Fruit fly (Drosophila melanogaster) whole organism: ENCODE data around the gene Cog7.
"Not testable (repeated sequence)": the region's sequence is repeated elsewhere in the genome, so short reads cannot be mapped to it uniquely, and the experiment has no call there.

Source experiments
- CG8478 ChIP-seq: fragments of >200 bp; optimal IDR thresholded peaks from 2 replicates; lab custom pipeline; 2018; ENCODE audit warnings: inconsistent platforms
- Dll ChIP-seq: fragments of >200 bp; optimal IDR thresholded peaks from 2 replicates; lab custom pipeline; 2017
- EcR ChIP-seq, 2 experiments: fragments of >200 bp; optimal IDR thresholded peaks; 2 replicates each; lab custom pipeline; 2017; ENCODE audit warnings: missing biosample characterization in 2 of 2, missing genetic modification characterization in 2 of 2, missing genetic modification reagents in 2 of 2
- pan ChIP-seq: fragments of >200 bp; optimal IDR thresholded peaks from 2 replicates; lab custom pipeline; 2017
- psq ChIP-seq: fragments of >200 bp; optimal IDR thresholded peaks from 2 replicates; lab custom pipeline; 2017
- usp ChIP-seq: fragments of >200 bp; optimal IDR thresholded peaks from 2 replicates; lab custom pipeline; 2017; ENCODE audit warnings: missing biosample characterization, missing genetic modification characterization, mixed read lengths

Cog7 gene

dm6 chr3R:29921916-29922315, 10.9 kb downstream of the Cog7 start, which contains the start of gene Jon99Ciii:
Jon99Ciii (plus strand) TSS chr3R:29922216.
- not testable (repeated sequence) for TF ChIP-seq pan (lab: Kevin White, UChicago); Dll (lab: Kevin White, UChicago); EcR (GFP tag; optimal IDR thresholded peaks at IDR 0.05; lab: Kevin White, UChicago)

DNA sequence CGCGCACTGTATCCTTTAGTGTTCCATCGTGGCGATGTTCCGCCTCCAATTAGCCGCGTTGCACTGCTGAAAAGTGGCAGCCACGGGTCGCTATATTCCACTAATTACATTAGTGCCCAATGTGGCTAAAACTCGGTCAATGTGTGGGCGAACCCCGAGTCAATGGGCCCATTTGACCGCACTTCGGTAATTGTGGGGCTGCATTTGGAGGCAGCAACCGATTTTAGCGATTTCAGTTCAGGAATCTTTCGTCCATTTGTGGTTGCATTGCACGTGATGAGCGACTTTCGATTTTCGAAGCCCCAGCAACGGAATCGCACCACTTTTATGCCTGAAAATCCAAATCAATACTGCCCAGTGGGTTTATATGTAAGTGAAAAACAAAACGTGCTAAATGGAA, 12.7 kb downstream of the Cog7 start, which contains the start of gene trp:
Gene trp, minus strand, starts transcription at position 101 of the 400 bp plus-strand sequence.
- TF ChIP-seq pan (lab: Kevin White, UChicago): no peak
- TF ChIP-seq EcR (GFP tag; optimal IDR thresholded peaks at IDR 0.05; lab: Kevin White, UChicago): no peak
- TF ChIP-seq CG8478 (lab: Kevin White, UChicago): no peak
- TF ChIP-seq psq (lab: Kevin White, UChicago): no peak
- no peak for TF ChIP-seq Dll (lab: Kevin White, UChicago)
- TF ChIP-seq usp (GFP tag; lab: Kevin White, UChicago): no peak

dm6 chr3R:29914246-29914645, 18.6 kb downstream of the Cog7 start, which contains the start of gene Capa:
Capa (minus strand) TSS chr3R:29914346.
- TF ChIP-seq usp (GFP tag; lab: Kevin White, UChicago): no peak
- TF ChIP-seq Dll (lab: Kevin White, UChicago): no peak
- TF ChIP-seq pan (lab: Kevin White, UChicago): no peak
- no peak for TF ChIP-seq psq (lab: Kevin White, UChicago)
- TF ChIP-seq CG8478 (lab: Kevin White, UChicago): no peak
- TF ChIP-seq EcR (GFP tag; optimal IDR thresholded peaks at IDR 0.05; lab: Kevin White, UChicago): no peak

DNA sequence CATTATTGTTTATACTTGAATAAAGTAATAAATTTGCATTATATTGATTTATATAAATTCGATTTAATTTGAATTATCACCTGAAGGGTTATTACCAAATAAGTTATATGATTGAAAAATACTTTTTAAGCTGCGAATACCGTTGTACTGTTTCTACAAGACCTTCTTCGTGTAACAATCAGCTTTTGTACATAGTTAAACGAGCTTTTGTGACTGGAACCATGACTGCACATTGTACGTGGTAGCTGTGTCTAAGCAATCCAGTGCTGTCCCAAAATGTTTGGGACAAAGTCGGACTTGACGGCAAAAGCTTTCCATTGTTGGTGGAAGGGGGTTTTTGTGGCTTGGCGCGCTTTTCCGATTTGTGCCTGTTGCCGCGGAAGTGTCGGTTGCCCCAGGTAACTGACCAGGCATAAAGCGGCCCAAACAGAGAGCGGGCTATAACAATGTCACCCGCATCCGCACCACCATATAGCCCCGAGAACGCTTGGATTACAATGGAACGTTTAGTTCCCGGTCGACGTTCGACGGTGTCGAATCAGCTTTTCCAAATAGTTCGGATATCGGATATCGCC, 25.2 kb downstream of the Cog7 start, which contains the start of gene CG31036:
Gene CG31036, plus strand, starts transcription at position 507 of the 575 bp plus-strand sequence.
- no peak for TF ChIP-seq Dll (lab: Kevin White, UChicago)
- no peak for TF ChIP-seq usp (GFP tag; lab: Kevin White, UChicago)
- TF ChIP-seq CG8478 (lab: Kevin White, UChicago): no peak
- no peak for TF ChIP-seq pan (lab: Kevin White, UChicago)
- TF ChIP-seq EcR (GFP tag; optimal IDR thresholded peaks at IDR 0.05; lab: Kevin White, UChicago): no peak
- TF ChIP-seq psq (lab: Kevin White, UChicago): no peak

dm6 chr3R:29905164-29905563, 27.7 kb downstream of the Cog7 start, which contains the start of gene CG15515:
CG15515 (plus strand) TSS chr3R:29905464.
- TF ChIP-seq psq (lab: Kevin White, UChicago): no peak
- no peak for TF ChIP-seq usp (GFP tag; lab: Kevin White, UChicago)
- TF ChIP-seq EcR (GFP tag; optimal IDR thresholded peaks at IDR 0.05; lab: Kevin White, UChicago): no peak

dm6 chr3R:29903775-29904356, 29.0 kb downstream of the Cog7 start, which contains the start of gene CG15517:
CG15517 (minus strand) TSS chr3R:29903825.
- TF ChIP-seq CG8478 (lab: Kevin White, UChicago) (no peak), psq (lab: Kevin White, UChicago) (no peak), pan (lab: Kevin White, UChicago) (no peak)

DNA sequence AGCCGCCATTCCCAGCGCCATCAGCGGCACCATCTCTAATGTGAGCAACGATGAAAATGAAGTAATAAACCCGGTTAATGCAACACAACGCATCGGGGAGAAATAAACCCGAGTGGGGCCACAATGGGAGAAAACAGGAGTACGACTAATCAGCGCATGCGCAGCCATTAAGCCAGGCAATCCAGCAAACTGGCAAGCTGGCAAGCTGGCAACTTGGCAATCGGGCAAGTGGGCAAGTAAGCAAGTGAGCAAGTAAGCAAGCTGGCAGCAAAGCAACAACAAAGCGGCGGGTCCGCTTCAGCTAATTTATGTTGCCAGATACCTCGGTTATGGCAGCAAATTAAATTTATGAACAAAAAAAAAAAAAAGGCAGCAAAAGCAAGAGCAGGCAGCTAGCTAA, 33.2 kb downstream of the Cog7 start:
- TF ChIP-seq CG8478 (lab: Kevin White, UChicago) (no peak), usp (GFP tag; lab: Kevin White, UChicago) (no peak), psq (lab: Kevin White, UChicago) (no peak), EcR (GFP tag; optimal IDR thresholded peaks at IDR 0.05; lab: Kevin White, UChicago) (no peak), Dll (lab: Kevin White, UChicago) (no peak), pan (lab: Kevin White, UChicago) (no peak)

- no peak for TF ChIP-seq CG8478 (lab: Kevin White, UChicago)
- no peak for TF ChIP-seq usp (GFP tag; lab: Kevin White, UChicago)
- no peak for TF ChIP-seq psq (lab: Kevin White, UChicago)
These were observed 34.3 kb downstream of the Cog7 start for dm6 chr3R:29898588-29898987.

dm6 chr3R:29894393-29894792, 38.5 kb downstream of the Cog7 start:
- TF ChIP-seq EcR (GFP tag; optimal IDR thresholded peaks at IDR 0.05; lab: Kevin White, UChicago): no peak
- no peak for TF ChIP-seq usp (GFP tag; lab: Kevin White, UChicago)
- TF ChIP-seq pan (lab: Kevin White, UChicago): no peak
- no peak for TF ChIP-seq CG8478 (lab: Kevin White, UChicago)
- no peak for TF ChIP-seq psq (lab: Kevin White, UChicago)
- TF ChIP-seq Dll (lab: Kevin White, UChicago): no peak

- no peak for TF ChIP-seq psq (lab: Kevin White, UChicago)
- no peak for TF ChIP-seq pan (lab: Kevin White, UChicago)
- TF ChIP-seq usp (GFP tag; lab: Kevin White, UChicago): no peak
- no peak for TF ChIP-seq CG8478 (lab: Kevin White, UChicago)
- no peak for TF ChIP-seq Dll (lab: Kevin White, UChicago)
These were observed 39.8 kb downstream of the Cog7 start for dm6 chr3R:29893030-29893429.

dm6 chr3R:29891183-29891582, 41.7 kb downstream of the Cog7 start:
- no peak for TF ChIP-seq pan (lab: Kevin White, UChicago)
- TF ChIP-seq usp (GFP tag; lab: Kevin White, UChicago): no peak
- no peak for TF ChIP-seq Dll (lab: Kevin White, UChicago)
- no peak for TF ChIP-seq CG8478 (lab: Kevin White, UChicago)
- TF ChIP-seq psq (lab: Kevin White, UChicago): no peak
- no peak for TF ChIP-seq EcR (GFP tag; optimal IDR thresholded peaks at IDR 0.05; lab: Kevin White, UChicago)
